Comparison of ENCODE assay signal across 2 worm cellular contexts in the genomic region with DNA sequence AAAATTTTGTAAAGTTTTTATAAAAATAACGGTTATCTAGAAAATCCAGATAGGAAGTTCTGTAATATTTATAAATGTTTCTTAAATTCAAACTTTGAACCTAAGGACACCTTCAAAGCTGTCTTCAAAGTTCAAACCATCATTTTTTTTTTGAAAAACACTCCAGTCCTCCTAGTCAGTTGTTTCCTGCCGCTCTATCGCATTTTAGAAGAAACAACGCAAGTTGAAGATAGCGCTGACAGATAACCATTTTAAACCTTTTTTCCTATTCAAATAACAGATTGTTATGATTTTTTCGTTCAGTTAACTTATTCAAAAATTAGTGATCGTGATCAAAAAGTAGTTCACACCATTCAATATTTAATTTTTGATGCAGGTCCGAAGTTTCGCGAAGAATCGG.
TF ChIP-seq lines count a peak whose summit lies in the region.

No protein-coding gene starts in this region.

TF ChIP-seq in whole organism, L1 larva, 84 proteins besides CTCF, POLR2A, EP300 and RAD21 (continued from another document):
- TF ChIP-seq F16B12.6 (tag; optimal IDR thresholded peaks at IDR 0.05; lab: Kevin White, UChicago) (no peak), aha-1 (tag; optimal IDR thresholded peaks at IDR 0.05; lab: Kevin White, UChicago) (no peak), Y116A8C.19 (tag; optimal IDR thresholded peaks at IDR 0.05; lab: Kevin White, UChicago; ENCODE audit: borderline replicate concordance) (no peak), nhr-47 (tag; optimal IDR thresholded peaks at IDR 0.05; lab: Kevin White, UChicago) (no peak), vab-15 (tag; optimal IDR thresholded peaks at IDR 0.05; lab: Kevin White, UChicago) (no peak), lin-39 (tag; optimal IDR thresholded peaks at IDR 0.05; lab: Kevin White, UChicago) (no peak), sup-37 (GFP tag; optimal IDR thresholded peaks at IDR 0.05; lab: Kevin White, UChicago) (no peak), mdl-1 (tag; optimal IDR thresholded peaks at IDR 0.05; lab: Kevin White, UChicago) (no peak), nhr-90 (tag; optimal IDR thresholded peaks at IDR 0.05; lab: Kevin White, UChicago; ENCODE audit: poor library complexity) (no peak), rnt-1 (tag; optimal IDR thresholded peaks at IDR 0.05; lab: Kevin White, UChicago) (peak; percentile 34), xbp-1 (tag; optimal IDR thresholded peaks at IDR 0.05; lab: Kevin White, UChicago) (no peak), isw-1 (GFP tag; IDR thresholded peaks at IDR 0.05; lab: Robert Waterston, UW) (no peak), ama-1 (optimal IDR thresholded peaks at IDR 0.05; lab: Kevin White, UChicago) (no peak), egl-13 (tag; optimal IDR thresholded peaks at IDR 0.05; lab: Kevin White, UChicago) (no peak), unc-98 (GFP tag; IDR thresholded peaks at IDR 0.05; lab: Robert Waterston, UW) (no peak), ceh-82 (tag; optimal IDR thresholded peaks at IDR 0.05; lab: Kevin White, UChicago) (no peak), snu-23 (GFP tag; optimal IDR thresholded peaks at IDR 0.05; lab: Kevin White, UChicago) (peak; percentile 40), fkh-8 (tag; optimal IDR thresholded peaks at IDR 0.05; lab: Kevin White, UChicago) (no peak), nhr-85 (tag; lab: Kevin White, UChicago) (no peak), lin-15B (tag; optimal IDR thresholded peaks at IDR 0.05; lab: Kevin White, UChicago) (no peak), elt-3 (tag; optimal IDR thresholded peaks at IDR 0.05; lab: Kevin White, UChicago) (no peak), mep-1 (tag; optimal IDR thresholded peaks at IDR 0.05; lab: Kevin White, UChicago) (no peak), hlh-17 (GFP tag; optimal IDR thresholded peaks at IDR 0.05; lab: Kevin White, UChicago; ENCODE audit: borderline replicate concordance) (no peak), hlh-4 (tag; optimal IDR thresholded peaks at IDR 0.05; lab: Kevin White, UChicago) (no peak), nhr-12 (tag; optimal IDR thresholded peaks at IDR 0.05; lab: Kevin White, UChicago) (no peak), unc-130 (tag; optimal IDR thresholded peaks at IDR 0.05; lab: Kevin White, UChicago) (no peak), mef-2 (tag; optimal IDR thresholded peaks at IDR 0.05; lab: Kevin White, UChicago) (no peak), nhr-76 (tag; optimal IDR thresholded peaks at IDR 0.05; lab: Kevin White, UChicago) (no peak), hpl-2 (GFP tag; optimal IDR thresholded peaks at IDR 0.05; lab: Kevin White, UChicago) (no peak), lir-3 (tag; optimal IDR thresholded peaks at IDR 0.05; lab: Kevin White, UChicago; ENCODE audit: poor library complexity) (no peak), unc-86 (tag; optimal IDR thresholded peaks at IDR 0.05; lab: Kevin White, UChicago) (no peak), nhr-77 (tag; optimal IDR thresholded peaks at IDR 0.05; lab: Kevin White, UChicago) (no peak), nhr-20 (tag; optimal IDR thresholded peaks at IDR 0.05; lab: Kevin White, UChicago) (peak; percentile 38), efl-3 (GFP tag; optimal IDR thresholded peaks at IDR 0.05; lab: Kevin White, UChicago) (no peak), irx-1 (tag; optimal IDR thresholded peaks at IDR 0.05; lab: Kevin White, UChicago) (no peak), lsy-2 (tag; optimal IDR thresholded peaks at IDR 0.05; lab: Kevin White, UChicago) (peak in 1 of 2 experiments; percentile 5), nhr-71 (tag; optimal IDR thresholded peaks at IDR 0.05; lab: Kevin White, UChicago) (peak; percentile 59), ceh-90 (tag; optimal IDR thresholded peaks at IDR 0.05; lab: Kevin White, UChicago) (no peak), ceh-63 (GFP tag; optimal IDR thresholded peaks at IDR 0.05; lab: Kevin White, UChicago) (no peak), fkh-4 (tag; optimal IDR thresholded peaks at IDR 0.05; lab: Kevin White, UChicago; ENCODE audit: borderline replicate concordance) (no peak), unc-30 (tag; optimal IDR thresholded peaks at IDR 0.05; lab: Kevin White, UChicago) (no peak), aly-2 (tag; optimal IDR thresholded peaks at IDR 0.05; lab: Kevin White, UChicago) (no peak), unc-62 (GFP tag; optimal IDR thresholded peaks at IDR 0.05; lab: Kevin White, UChicago) (no peak)

TF ChIP-seq in whole organism, L3 larva, 47 proteins besides CTCF, POLR2A, EP300 and RAD21 (continued from another document):
- no peak for TF ChIP-seq egl-27 (tag; optimal IDR thresholded peaks at IDR 0.05; lab: Kevin White, UChicago)
- TF ChIP-seq nhr-67 (tag; optimal IDR thresholded peaks at IDR 0.05; lab: Kevin White, UChicago) = no peak
- TF ChIP-seq lin-39 (tag; optimal IDR thresholded peaks at IDR 0.05; lab: Kevin White, UChicago) = no peak
- no peak for TF ChIP-seq ztf-11 (tag; optimal IDR thresholded peaks at IDR 0.05; lab: Kevin White, UChicago)
- no peak for TF ChIP-seq skn-1 (tag; optimal IDR thresholded peaks at IDR 0.05; lab: Kevin White, UChicago)
